Worm (Caenorhabditis elegans): Measurements from ENCODE around the gene lips-3.

DNA sequence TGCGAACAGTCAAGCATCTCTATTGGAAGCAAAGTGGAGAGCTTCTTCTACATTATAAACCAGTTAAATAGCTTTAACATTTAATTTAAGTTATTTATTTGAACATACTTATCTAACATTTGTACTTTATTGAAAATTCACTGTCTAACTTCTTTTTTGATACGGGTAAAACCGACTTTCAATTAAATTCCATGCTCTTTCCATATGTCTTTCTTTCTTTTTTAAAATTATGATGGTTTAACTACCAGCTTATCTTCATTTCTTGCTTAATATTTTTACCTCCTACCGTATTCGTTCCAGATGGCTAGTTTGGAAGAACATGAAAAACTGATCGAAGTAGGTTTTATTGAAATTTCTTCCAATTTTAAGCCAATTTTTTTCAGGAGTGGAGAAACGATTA is 34.8 kb upstream of the lips-3 start, which contains the start of gene F35G12.12:
- no peak for TF ChIP-seq rpc-1 (optimal IDR thresholded peaks at IDR 0.05)
- TF ChIP-seq rpc-1 (tag; optimal IDR thresholded peaks at IDR 0.05), result no peak
- no peak for TF ChIP-seq mcd-1 (GFP tag; IDR thresholded peaks at IDR 0.05)
- TF ChIP-seq him-1 (tag; optimal IDR thresholded peaks at IDR 0.05), result no peak
- TF ChIP-seq efl-1 (GFP tag; optimal IDR thresholded peaks at IDR 0.05), result no peak
- no peak for TF ChIP-seq B0261.1 (tag; optimal IDR thresholded peaks at IDR 0.05)
